Fruit fly (Drosophila melanogaster) whole organism, embryonic: ENCODE data around the gene ABCB7.

Experiments
- Ada2b ChIP-seq: fragments of 200-800 bp; sonication (Bioruptor generic); IDR thresholded peaks from 2 replicates; pipeline ENCODE4 v1.3.6; 2022; ENCODE audit warnings: missing biosample characterization, missing genetic modification characterization
- Adf1 ChIP-seq: fragments of 200-800 bp; sonication (Bioruptor generic); IDR thresholded peaks from 2 replicates; pipeline ENCODE4 v1.3.6; 2022; ENCODE audit warnings: missing biosample characterization, missing genetic modification characterization
- Asciz ChIP-seq: fragments of 200-800 bp; sonication (Bioruptor generic); optimal IDR thresholded peaks from 2 replicates; lab custom pipeline; 2017; ENCODE audit warnings: missing biosample characterization, mild to moderate bottlenecking, missing genetic modification characterization, missing genetic modification reagents
- CG10979 ChIP-seq: fragments of 200-800 bp; sonication (Bioruptor generic); optimal IDR thresholded peaks from 2 replicates; lab custom pipeline; 2018; ENCODE audit warnings: missing biosample characterization, mild to moderate bottlenecking, missing genetic modification characterization, moderate library complexity
- CG11093 ChIP-seq: fragments of 200-800 bp; sonication (Bioruptor generic); IDR thresholded peaks from 3 replicates; pipeline ENCODE4 v1.3.6; 2022; ENCODE audit warnings: missing biosample characterization, missing genetic modification characterization
- CG11398 ChIP-seq: fragments of 200-800 bp; sonication (Bioruptor generic); optimal IDR thresholded peaks from 2 replicates; lab custom pipeline; 2016; ENCODE audit warnings: missing biosample characterization, missing genetic modification characterization
- CG12219 ChIP-seq: fragments of 200-800 bp; sonication (Bioruptor generic); optimal IDR thresholded peaks from 3 replicates; lab custom pipeline; 2018; ENCODE audit warnings: missing biosample characterization, mild to moderate bottlenecking, missing genetic modification characterization
- CG12942 ChIP-seq: fragments of 200-800 bp; sonication (Bioruptor generic); optimal IDR thresholded peaks from 3 replicates; lab custom pipeline; 2016; ENCODE audit warnings: missing biosample characterization, missing genetic modification characterization
- CG13287 ChIP-seq: fragments of 200-800 bp; sonication (Bioruptor generic); IDR thresholded peaks from 2 replicates; pipeline ENCODE4 v1.3.6; 2022; ENCODE audit warnings: missing biosample characterization, missing genetic modification characterization; ENCODE audit not compliant: partially characterized antibody
- CG13894 ChIP-seq: fragments of 200-800 bp; sonication (Bioruptor generic); optimal IDR thresholded peaks from 3 replicates; lab custom pipeline; 2018; ENCODE audit warnings: missing biosample characterization, mild to moderate bottlenecking, missing genetic modification characterization, moderate library complexity
- CG17802 ChIP-seq: fragments of 200-800 bp; sonication (Bioruptor generic); optimal IDR thresholded peaks from 2 replicates; lab custom pipeline; 2018; ENCODE audit warnings: missing biosample characterization, mild to moderate bottlenecking, missing genetic modification characterization, moderate library complexity
- CG18262 ChIP-seq: fragments of 200-800 bp; optimal IDR thresholded peaks from 3 replicates; lab custom pipeline; 2019; ENCODE audit warnings: missing biosample characterization, mild to moderate bottlenecking, missing genetic modification characterization, moderate library complexity
- CG18764 ChIP-seq: fragments of 200-800 bp; sonication (Bioruptor generic); optimal IDR thresholded peaks from 3 replicates; lab custom pipeline; 2016; ENCODE audit warnings: missing biosample characterization, missing genetic modification characterization
- CG2889 ChIP-seq: fragments of 200-800 bp; sonication (Bioruptor generic); IDR thresholded peaks from 3 replicates; pipeline ENCODE4 v1.3.6; 2022; ENCODE audit warnings: missing biosample characterization, missing genetic modification characterization
- CG30020 ChIP-seq: fragments of 200-800 bp; optimal IDR thresholded peaks from 2 replicates; lab custom pipeline; 2019; ENCODE audit warnings: missing biosample characterization, mild to moderate bottlenecking, missing genetic modification characterization, moderate library complexity
- CG31441 ChIP-seq: fragments of 200-800 bp; sonication (Bioruptor generic); IDR thresholded peaks from 2 replicates; pipeline ENCODE4 v1.3.6; 2022; ENCODE audit warnings: missing biosample characterization, missing genetic modification characterization
- CG32532 ChIP-seq: fragments of 200-800 bp; sonication (Bioruptor generic); IDR thresholded peaks from 2 replicates; pipeline ENCODE4 v1.3.6; 2022; ENCODE audit warnings: missing biosample characterization, missing genetic modification characterization
- CG32767 ChIP-seq: fragments of 200-800 bp; sonication (Bioruptor generic); IDR thresholded peaks from 2 replicates; pipeline ENCODE4 v1.3.6; 2022; ENCODE audit warnings: missing biosample characterization, missing genetic modification characterization
- CG3995 ChIP-seq: fragments of 200-800 bp; sonication (Bioruptor generic); optimal IDR thresholded peaks from 3 replicates; lab custom pipeline; 2016; ENCODE audit warnings: missing biosample characterization, missing genetic modification characterization
- CG4854 ChIP-seq: fragments of 200-800 bp; sonication (Bioruptor generic); optimal IDR thresholded peaks from 2 replicates; lab custom pipeline; 2016; ENCODE audit warnings: missing biosample characterization, missing genetic modification characterization, inconsistent platforms
- CG5180 ChIP-seq: fragments of 200-800 bp; sonication (Bioruptor generic); optimal IDR thresholded peaks from 3 replicates; lab custom pipeline; 2017; ENCODE audit warnings: missing biosample characterization, missing genetic modification characterization, mild to moderate bottlenecking, moderate library complexity, missing genetic modification reagents
- CG6272 ChIP-seq: fragments of 200-800 bp; sonication (Bioruptor generic); IDR thresholded peaks from 2 replicates; pipeline ENCODE4 v1.3.6; 2022; ENCODE audit warnings: missing biosample characterization, missing genetic modification characterization
- CG7839 ChIP-seq: fragments of 200-800 bp; sonication (Bioruptor generic); optimal IDR thresholded peaks from 3 replicates; lab custom pipeline; 2018; ENCODE audit warnings: missing biosample characterization, mild to moderate bottlenecking, missing genetic modification characterization, moderate library complexity
- CG7987 ChIP-seq: fragments of 200-800 bp; sonication (Bioruptor generic); optimal IDR thresholded peaks from 2 replicates; lab custom pipeline; 2018; ENCODE audit warnings: missing biosample characterization, mild to moderate bottlenecking, missing genetic modification characterization, moderate library complexity
- CG9797 ChIP-seq: fragments of 200-800 bp; sonication (Bioruptor generic); optimal IDR thresholded peaks from 3 replicates; lab custom pipeline; 2018; ENCODE audit warnings: missing biosample characterization, mild to moderate bottlenecking, missing genetic modification characterization
- Dek ChIP-seq: fragments of 200-800 bp; sonication (Bioruptor generic); optimal IDR thresholded peaks from 3 replicates; lab custom pipeline; 2019; ENCODE audit warnings: missing biosample characterization, mild to moderate bottlenecking, missing genetic modification characterization, moderate library complexity
- Dip2 ChIP-seq: fragments of 200-800 bp; sonication (Bioruptor generic); IDR thresholded peaks from 2 replicates; pipeline ENCODE4 v1.3.6; 2022; ENCODE audit warnings: missing biosample characterization, missing genetic modification characterization
- Drgx ChIP-seq: fragments of 200-800 bp; sonication (Bioruptor generic); IDR thresholded peaks from 2 replicates; pipeline ENCODE4 v1.3.6; 2022; ENCODE audit warnings: missing biosample characterization, missing genetic modification characterization
- Elba2 ChIP-seq: fragments of 200-800 bp; sonication (Bioruptor generic); optimal IDR thresholded peaks from 3 replicates; lab custom pipeline; 2016; ENCODE audit warnings: missing biosample characterization, missing genetic modification characterization
- Gsc ChIP-seq: fragments of 200-800 bp; sonication (Bioruptor generic); IDR thresholded peaks from 2 replicates; pipeline ENCODE4 v1.3.6; 2022; ENCODE audit warnings: missing biosample characterization, missing genetic modification characterization
- HLHmδ ChIP-seq: fragments of 200-800 bp; sonication (Bioruptor generic); optimal IDR thresholded peaks from 2 replicates; lab custom pipeline; 2018; ENCODE audit warnings: missing biosample characterization, mild to moderate bottlenecking, missing genetic modification characterization, moderate library complexity
- Hey ChIP-seq: fragments of 200-800 bp; sonication (Bioruptor generic); optimal IDR thresholded peaks from 3 replicates; lab custom pipeline; 2018; ENCODE audit warnings: missing biosample characterization, mild to moderate bottlenecking, missing genetic modification characterization
- HmgZ ChIP-seq: fragments of 200-800 bp; sonication (Bioruptor generic); optimal IDR thresholded peaks from 2 replicates; lab custom pipeline; 2018; ENCODE audit warnings: missing biosample characterization, mild to moderate bottlenecking, missing genetic modification characterization
- Hmx ChIP-seq: fragments of 200-800 bp; sonication (Bioruptor generic); optimal IDR thresholded peaks from 2 replicates; lab custom pipeline; 2016; ENCODE audit warnings: missing biosample characterization, missing genetic modification characterization
- Hr3 ChIP-seq: fragments of 200-800 bp; sonication (Bioruptor generic); optimal IDR thresholded peaks from 3 replicates; lab custom pipeline; 2016; ENCODE audit warnings: missing biosample characterization, missing genetic modification characterization
- Hsf ChIP-seq: fragments of 200-800 bp; sonication (Bioruptor generic); optimal IDR thresholded peaks from 3 replicates; lab custom pipeline; 2016; ENCODE audit warnings: missing biosample characterization, missing genetic modification characterization
- Lim3 ChIP-seq: fragments of 200-800 bp; sonication (Bioruptor generic); IDR thresholded peaks from 2 replicates; pipeline ENCODE4 v1.3.6; 2022; ENCODE audit warnings: missing biosample characterization, missing genetic modification characterization
- Spps ChIP-seq: fragments of 200-800 bp; sonication (Bioruptor generic); optimal IDR thresholded peaks from 2 replicates; lab custom pipeline; 2018; ENCODE audit warnings: missing biosample characterization, mild to moderate bottlenecking, missing genetic modification characterization
- Taf1 ChIP-seq: fragments of 200-800 bp; sonication (Bioruptor generic); IDR thresholded peaks from 2 replicates; pipeline ENCODE4 v1.3.6; 2022; ENCODE audit warnings: missing biosample characterization, missing genetic modification characterization
- amos ChIP-seq: fragments of 200-800 bp; sonication (Bioruptor generic); IDR thresholded peaks from 2 replicates; pipeline ENCODE4 v1.3.6; 2022; ENCODE audit warnings: missing biosample characterization, missing genetic modification characterization; ENCODE audit not compliant: partially characterized antibody
- aop ChIP-seq: fragments of 200-800 bp; sonication (Bioruptor generic); IDR thresholded peaks from 2 replicates; pipeline ENCODE4 v1.3.6; 2022; ENCODE audit warnings: missing biosample characterization, missing genetic modification characterization
- bbx ChIP-seq: fragments of 200-800 bp; sonication (Bioruptor generic); IDR thresholded peaks from 2 replicates; pipeline ENCODE4 v1.3.6; 2022; ENCODE audit warnings: missing biosample characterization, missing genetic modification characterization; ENCODE audit not compliant: partially characterized antibody
- bcd ChIP-seq: fragments of 200-800 bp; sonication (Bioruptor generic); optimal IDR thresholded peaks from 2 replicates; lab custom pipeline; 2017; ENCODE audit warnings: missing biosample characterization, mild to moderate bottlenecking, missing genetic modification characterization
- dimm ChIP-seq: fragments of 200-800 bp; sonication (Bioruptor generic); IDR thresholded peaks from 2 replicates; pipeline ENCODE4 v1.3.6; 2022; ENCODE audit warnings: missing biosample characterization, missing genetic modification characterization
- dmrt11E ChIP-seq: fragments of 200-800 bp; sonication (Bioruptor generic); optimal IDR thresholded peaks from 3 replicates; lab custom pipeline; 2018; ENCODE audit warnings: missing biosample characterization, mild to moderate bottlenecking, missing genetic modification characterization, moderate library complexity
- emc ChIP-seq: fragments of 200-800 bp; sonication (Bioruptor generic); optimal IDR thresholded peaks from 2 replicates; lab custom pipeline; 2016; ENCODE audit warnings: missing biosample characterization, missing genetic modification characterization
- gsb ChIP-seq: fragments of 200-800 bp; sonication (Bioruptor generic); IDR thresholded peaks from 2 replicates; pipeline ENCODE4 v1.3.6; 2022; ENCODE audit warnings: missing biosample characterization, missing genetic modification characterization
- gsb-n ChIP-seq: fragments of 200-800 bp; sonication (Bioruptor generic); optimal IDR thresholded peaks from 3 replicates; lab custom pipeline; 2018; ENCODE audit warnings: missing biosample characterization, mild to moderate bottlenecking, missing genetic modification characterization
- jumu ChIP-seq: fragments of 200-800 bp; sonication (Bioruptor generic); optimal IDR thresholded peaks from 3 replicates; lab custom pipeline; 2016; ENCODE audit warnings: missing biosample characterization, missing genetic modification characterization
- odd ChIP-seq: fragments of 200-800 bp; sonication (Bioruptor generic); optimal IDR thresholded peaks from 2 replicates; lab custom pipeline; 2017; ENCODE audit warnings: missing biosample characterization, mild to moderate bottlenecking, missing genetic modification characterization
- phol ChIP-seq: fragments of 200-800 bp; sonication (Bioruptor generic); optimal IDR thresholded peaks from 3 replicates; lab custom pipeline; 2018; ENCODE audit warnings: missing biosample characterization, mild to moderate bottlenecking, missing genetic modification characterization, moderate library complexity
- schlank ChIP-seq: fragments of 200-800 bp; sonication (Bioruptor generic); optimal IDR thresholded peaks from 2 replicates; lab custom pipeline; 2018; ENCODE audit warnings: missing biosample characterization, mild to moderate bottlenecking, missing genetic modification characterization
- vfl ChIP-seq: fragments of 200-800 bp; sonication (Bioruptor generic); optimal IDR thresholded peaks from 2 replicates; lab custom pipeline; 2016; ENCODE audit warnings: missing biosample characterization, missing genetic modification characterization
- zfh2 ChIP-seq: fragments of 200-800 bp; sonication (Bioruptor generic); optimal IDR thresholded peaks from 2 replicates; lab custom pipeline; 2016; ENCODE audit warnings: missing biosample characterization, missing genetic modification characterization

Gene ABCB7

DNA sequence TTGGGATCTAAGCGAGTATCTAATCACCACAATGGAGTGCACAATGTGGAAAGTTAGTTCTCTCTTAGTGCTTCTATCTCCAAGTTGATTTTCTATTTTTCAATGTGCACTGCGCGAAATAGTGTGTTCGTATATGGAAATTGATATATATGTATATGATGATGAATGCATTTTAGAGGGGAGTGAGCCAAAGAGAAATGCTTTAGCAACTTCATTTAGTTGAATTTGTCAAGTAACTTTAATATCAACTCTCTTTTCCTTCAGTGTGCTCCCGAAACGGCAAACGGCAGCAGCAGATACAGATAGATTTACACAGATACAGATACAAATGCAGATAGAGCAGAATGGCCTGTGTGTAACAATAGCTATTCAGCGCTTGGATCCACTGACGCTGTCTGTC is 34.2 kb upstream of the ABCB7 start (continued):
- no peak for TF ChIP-seq zfh2
- peak; percentile 58 for TF ChIP-seq bcd (GFP tag; lab: Kevin White, UChicago)
- no peak for TF ChIP-seq CG18764 (GFP tag; lab: Kevin White, UChicago)
- no peak for TF ChIP-seq CG6272 (GFP tag; lab: Robert Waterston, UW)
- TF ChIP-seq jumu, result peak; percentile 41
- peak; percentile 38 for TF ChIP-seq CG11398
- TF ChIP-seq gsb-n (tag; lab: Kevin White, UChicago), result peak; percentile 46
- TF ChIP-seq dmrt11E (tag; lab: Kevin White, UChicago), result peak; percentile 72
- no peak for TF ChIP-seq Hey (tag; lab: Kevin White, UChicago)
- no peak for TF ChIP-seq CG10979
- TF ChIP-seq odd, result peak; percentile 25
- TF ChIP-seq CG13894, result no peak
- 0 out of 3 replicates have a peak, but pooled peaks have one; percentile 14 for TF ChIP-seq CG11093 (GFP tag; lab: Robert Waterston, UW)
- TF ChIP-seq CG12219 (GFP tag; lab: Kevin White, UChicago), result peak; percentile 64
- peak; percentile 63 for TF ChIP-seq Hr3 (GFP tag; lab: Kevin White, UChicago)
- no peak for TF ChIP-seq emc
- no peak for TF ChIP-seq dimm (GFP tag; lab: Robert Waterston, UW)
- TF ChIP-seq Hmx (GFP tag; lab: Kevin White, UChicago), result no peak
- peak; percentile 22 for TF ChIP-seq CG17802
- TF ChIP-seq Lim3, result no peak
- no peak for TF ChIP-seq Dek (tag; lab: Kevin White, UChicago)
- TF ChIP-seq Elba2 (GFP tag; lab: Kevin White, UChicago), result no peak
- TF ChIP-seq vfl, result no peak
- TF ChIP-seq HLHmδ (GFP tag; lab: Kevin White, UChicago), result no peak
- TF ChIP-seq Dip2 (GFP tag; lab: Robert Waterston, UW), result no peak
- no peak for TF ChIP-seq CG13287 (GFP tag; lab: Robert Waterston, UW)
- TF ChIP-seq Hsf (GFP tag; lab: Kevin White, UChicago), result peak; percentile 69
- TF ChIP-seq bbx (GFP tag; lab: Robert Waterston, UW), result no peak
- TF ChIP-seq CG7987 (GFP tag; lab: Kevin White, UChicago), result no peak
- TF ChIP-seq Taf1 (GFP tag; lab: Robert Waterston, UW), result no peak
- TF ChIP-seq aop (GFP tag; lab: Robert Waterston, UW), result peak; percentile 43; the same call in 1 of the 2 replicates
- TF ChIP-seq CG18262 (tag; lab: Kevin White, UChicago), result peak; percentile 80
- TF ChIP-seq CG12942 (GFP tag; lab: Kevin White, UChicago), result peak; percentile 61
- TF ChIP-seq CG3995 (GFP tag; lab: Kevin White, UChicago), result no peak
- no peak for TF ChIP-seq gsb (GFP tag; lab: Robert Waterston, UW)
- TF ChIP-seq Spps (tag; lab: Kevin White, UChicago), result peak; percentile 0
- 0 out of 2 replicates have a peak, but pooled peaks have one; percentile 14 for TF ChIP-seq CG32767 (GFP tag; lab: Robert Waterston, UW)
- TF ChIP-seq CG2889 (GFP tag; lab: Robert Waterston, UW), result no peak
- TF ChIP-seq CG9797 (GFP tag; lab: Kevin White, UChicago), result no peak
- no peak for TF ChIP-seq Gsc
- TF ChIP-seq, all 482 proteins: peak for 231

DNA sequence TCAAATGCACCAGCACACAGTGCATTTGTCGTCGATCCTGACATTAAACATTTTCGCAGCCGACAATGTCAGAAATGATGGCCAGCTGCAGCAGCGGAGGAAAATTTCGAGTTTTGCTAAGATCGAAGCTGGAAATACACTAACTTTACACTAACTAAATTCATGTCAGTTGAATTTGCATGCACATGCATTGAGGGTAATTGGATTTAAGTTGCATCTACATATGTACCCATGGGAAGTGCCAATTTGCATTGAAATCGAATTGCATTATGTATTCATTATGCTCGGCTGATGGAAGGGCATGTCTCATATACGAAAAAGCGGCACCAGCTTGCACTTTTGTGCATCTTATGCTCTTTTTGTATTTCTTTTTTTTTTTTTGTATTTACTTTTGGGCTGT is 33.4 kb upstream of the ABCB7 start:
- TF ChIP-seq HmgZ (tag; lab: Kevin White, UChicago) (no peak), CG7839 (tag; lab: Kevin White, UChicago) (peak; percentile 27), phol (tag; lab: Kevin White, UChicago) (peak; percentile 38), schlank (no peak), amos (GFP tag; lab: Robert Waterston, UW) (no peak), CG5180 (no peak), CG30020 (no peak), Drgx (GFP tag; lab: Robert Waterston, UW) (peak; percentile 96), Ada2b (peak; percentile 42; the same call in 1 of the 2 replicates), CG31441 (GFP tag; lab: Robert Waterston, UW) (0 out of 2 replicates have a peak, but pooled peaks have one; percentile 31), Adf1 (GFP tag; lab: Robert Waterston, UW) (no peak), CG4854 (GFP tag; lab: Kevin White, UChicago) (no peak), CG32532 (GFP tag; lab: Robert Waterston, UW) (peak; percentile 31; the same call in 1 of the 2 replicates), Asciz (GFP tag; lab: Kevin White, UChicago) (peak; percentile 16)
